Worm (Caenorhabditis elegans): ENCODE measurements around the gene F57H12.6.

- TF ChIP-seq him-1 (tag; optimal IDR thresholded peaks at IDR 0.05) (no peak), W03F9.2 (tag; optimal IDR thresholded peaks at IDR 0.05) (no peak), dao-5 (tag; optimal IDR thresholded peaks at IDR 0.05) (no peak)
Measured at ce11 chrIV:7985737-7986136, 9.6 kb upstream of the F57H12.6 start.
